Worm (Caenorhabditis elegans) whole organism, early embryonic: ENCODE data around the gene col-143.

Experiments used
- B0310.2 ChIP-seq: sonication (generic microtip); optimal IDR thresholded peaks from 2 replicates; lab custom pipeline; 2016; ENCODE audit warnings: mild to moderate bottlenecking, missing genetic modification characterization, missing compliant biosample characterization
- F13C5.2 ChIP-seq: sonication (generic microtip); optimal IDR thresholded peaks from 2 replicates; lab custom pipeline; 2017; ENCODE audit warnings: mild to moderate bottlenecking, missing genetic modification characterization, inconsistent platforms, missing compliant biosample characterization
- aly-1 ChIP-seq: sonication (generic microtip); optimal IDR thresholded peaks from 2 replicates; lab custom pipeline; 2016; ENCODE audit warnings: missing genetic modification characterization, missing compliant biosample characterization
- ama-1 ChIP-seq: fragments of 150-350 bp; optimal IDR thresholded peaks from 2 replicates; lab custom pipeline; 2014
- ceh-13 ChIP-seq: fragments of 200-800 bp; sonication (Bioruptor generic); optimal IDR thresholded peaks from 2 replicates; lab custom pipeline; 2018; ENCODE audit warnings: mild to moderate bottlenecking, missing genetic modification characterization, missing compliant biosample characterization
- ceh-36 ChIP-seq: sonication (generic microtip); optimal IDR thresholded peaks from 2 replicates; lab custom pipeline; 2016; ENCODE audit warnings: missing genetic modification characterization, inconsistent platforms, missing compliant biosample characterization
- ets-7 ChIP-seq: sonication (generic microtip); optimal IDR thresholded peaks from 2 replicates; lab custom pipeline; 2016; ENCODE audit warnings: missing genotype, missing genetic modification characterization, missing compliant biosample characterization
- flt-1 ChIP-seq: fragments of 200-800 bp; sonication (Bioruptor generic); IDR thresholded peaks from 2 replicates; pipeline ENCODE4 v1.3.6; 2022; ENCODE audit warnings: missing genetic modification characterization, missing compliant biosample characterization
- hmbx-1 ChIP-seq: sonication (generic microtip); optimal IDR thresholded peaks from 2 replicates; lab custom pipeline; 2016; ENCODE audit warnings: mild to moderate bottlenecking, missing genetic modification characterization, missing compliant biosample characterization
- hmg-4 ChIP-seq: fragments of 200-800 bp; sonication (Bioruptor generic); optimal IDR thresholded peaks from 2 replicates; lab custom pipeline; 2018; ENCODE audit warnings: mild to moderate bottlenecking, missing genetic modification characterization, missing compliant biosample characterization
- hnd-1 ChIP-seq: sonication (generic microtip); optimal IDR thresholded peaks from 2 replicates; lab custom pipeline; 2016; ENCODE audit warnings: missing genetic modification characterization, missing compliant biosample characterization
- pes-1 ChIP-seq: fragments of 200-800 bp; sonication (Bioruptor generic); IDR thresholded peaks from 2 replicates; pipeline ENCODE4 v1.3.6; 2022; ENCODE audit warnings: missing genetic modification reagents, missing genetic modification characterization, missing compliant biosample characterization
- scrt-1 ChIP-seq: fragments of 200-800 bp; sonication (Bioruptor generic); IDR thresholded peaks from 2 replicates; pipeline ENCODE4 v1.3.6; 2022; ENCODE audit warnings: missing genetic modification characterization, missing compliant biosample characterization
- sea-1 ChIP-seq: fragments of 200-800 bp; sonication (Bioruptor generic); conservative IDR thresholded peaks from 2 replicates; pipeline ENCODE4 v1.3.6; 2022; ENCODE audit warnings: missing genetic modification characterization, missing compliant biosample characterization
- tbx-11 ChIP-seq: fragments of 200-800 bp; sonication (Bioruptor generic); IDR thresholded peaks from 2 replicates; pipeline ENCODE4 v1.3.6; 2022; ENCODE audit warnings: missing genetic modification characterization, missing compliant biosample characterization
- tbx-37 ChIP-seq: fragments of 200-800 bp; sonication (Bioruptor generic); conservative IDR thresholded peaks from 2 replicates; pipeline ENCODE4 v1.3.6; 2022; ENCODE audit warnings: missing genetic modification reagents, missing genetic modification characterization, missing compliant biosample characterization
- tra-4 ChIP-seq: sonication (generic microtip); optimal IDR thresholded peaks from 2 replicates; lab custom pipeline; 2017; ENCODE audit warnings: missing genetic modification characterization, missing compliant biosample characterization

The col-143 gene

ce11 chrV:6835242-6835641, at the start of gene col-143, which contains the start of gene T15B7.14:
Gene col-143 (plus strand): TSS chrV:6835635.
Gene T15B7.14 (minus strand): TSS chrV:6835342.
- no peak for TF ChIP-seq hnd-1 (tag; lab: Kevin White, UChicago)
- TF ChIP-seq hmbx-1 = no peak
- no peak for TF ChIP-seq tbx-11 (GFP tag; lab: Robert Waterston, UW)
- no peak for TF ChIP-seq hmg-4 (GFP tag; lab: Kevin White, UChicago)
- no peak for TF ChIP-seq flt-1 (GFP tag; lab: Robert Waterston, UW)
- no peak for TF ChIP-seq tra-4 (tag; lab: Kevin White, UChicago)
- TF ChIP-seq ets-7 = no peak
- no peak for TF ChIP-seq aly-1
- no peak for TF ChIP-seq scrt-1 (GFP tag; lab: Robert Waterston, UW)
- TF ChIP-seq pes-1 (GFP tag; lab: Robert Waterston, UW) = no peak
- no peak for TF ChIP-seq ama-1 (lab: Kevin White, UChicago)
- no peak for TF ChIP-seq F13C5.2 (tag; lab: Kevin White, UChicago)
- TF ChIP-seq sea-1 (GFP tag; lab: Robert Waterston, UW) = no peak
- TF ChIP-seq B0310.2 (tag; lab: Kevin White, UChicago) = no peak

ce11 chrV:6787906-6788430, 47.5 kb upstream of the col-143 start, which contains the start of gene ZC404.2:
Gene ZC404.2 (plus strand): TSS chrV:6787952.
- 0 out of 2 replicates have a peak, but pooled peaks have one; percentile 13 for TF ChIP-seq scrt-1 (GFP tag; lab: Robert Waterston, UW)
- TF ChIP-seq flt-1 (GFP tag; lab: Robert Waterston, UW) = no peak
- TF ChIP-seq pes-1 (GFP tag; lab: Robert Waterston, UW) = no peak
- no peak for TF ChIP-seq ets-7
- peak; percentile 69 for TF ChIP-seq ama-1 (lab: Kevin White, UChicago)

ce11 chrV:6792565-6792964, 42.9 kb upstream of the col-143 start, which contains the start of gene gck-2:
Gene gck-2 (minus strand): TSS chrV:6792665.
- no peak for TF ChIP-seq scrt-1 (GFP tag; lab: Robert Waterston, UW)
- TF ChIP-seq pes-1 (GFP tag; lab: Robert Waterston, UW) = no peak
- TF ChIP-seq hmg-4 (GFP tag; lab: Kevin White, UChicago) = no peak
- TF ChIP-seq flt-1 (GFP tag; lab: Robert Waterston, UW) = no peak
- TF ChIP-seq tra-4 (tag; lab: Kevin White, UChicago) = no peak
- TF ChIP-seq aly-1 = no peak
- TF ChIP-seq ets-7 = no peak
- TF ChIP-seq ama-1 (lab: Kevin White, UChicago) = no peak

ce11 chrV:6792973-6793372, 42.5 kb upstream of the col-143 start:
- TF ChIP-seq hnd-1 (tag; lab: Kevin White, UChicago) = no peak
- TF ChIP-seq ets-7 = no peak
- TF ChIP-seq flt-1 (GFP tag; lab: Robert Waterston, UW) = no peak
- no peak for TF ChIP-seq ceh-36
- TF ChIP-seq sea-1 (GFP tag; lab: Robert Waterston, UW) = no peak
- TF ChIP-seq tbx-37 (GFP tag; lab: Robert Waterston, UW) = no peak
- TF ChIP-seq ceh-13 = no peak
- TF ChIP-seq F13C5.2 (tag; lab: Kevin White, UChicago) = no peak
- TF ChIP-seq hmbx-1 = no peak
- no peak for TF ChIP-seq tra-4 (tag; lab: Kevin White, UChicago)
- no peak for TF ChIP-seq hmg-4 (GFP tag; lab: Kevin White, UChicago)

- TF ChIP-seq B0310.2 (tag; lab: Kevin White, UChicago) (no peak), ceh-36 (no peak), hnd-1 (tag; lab: Kevin White, UChicago) (no peak), flt-1 (GFP tag; lab: Robert Waterston, UW) (no peak), tra-4 (tag; lab: Kevin White, UChicago) (no peak), ama-1 (lab: Kevin White, UChicago) (no peak), ets-7 (no peak), hmbx-1 (no peak), pes-1 (GFP tag; lab: Robert Waterston, UW) (no peak), F13C5.2 (tag; lab: Kevin White, UChicago) (no peak), tbx-37 (GFP tag; lab: Robert Waterston, UW) (no peak), scrt-1 (GFP tag; lab: Robert Waterston, UW) (no peak), tbx-11 (GFP tag; lab: Robert Waterston, UW) (no peak), aly-1 (no peak)
These were observed 41.6 kb upstream of the col-143 start, which contains the start of gene ZC404.1 for ce11 chrV:6793744-6794239. Gene ZC404.1 (plus strand): TSS chrV:6794189.

- no peak for TF ChIP-seq ceh-13
- no peak for TF ChIP-seq F13C5.2 (tag; lab: Kevin White, UChicago)
- TF ChIP-seq pes-1 (GFP tag; lab: Robert Waterston, UW) = no peak
- no peak for TF ChIP-seq ama-1 (lab: Kevin White, UChicago)
- no peak for TF ChIP-seq tra-4 (tag; lab: Kevin White, UChicago)
- no peak for TF ChIP-seq tbx-11 (GFP tag; lab: Robert Waterston, UW)
- TF ChIP-seq aly-1 = no peak
- TF ChIP-seq tbx-37 (GFP tag; lab: Robert Waterston, UW) = no peak
- TF ChIP-seq ets-7 = no peak
- TF ChIP-seq sea-1 (GFP tag; lab: Robert Waterston, UW) = no peak
- TF ChIP-seq hnd-1 (tag; lab: Kevin White, UChicago) = no peak
- TF ChIP-seq hmbx-1 = no peak
- TF ChIP-seq ceh-36 = no peak
These were observed 39.2 kb upstream of the col-143 start for ce11 chrV:6796264-6796663.

ce11 chrV:6796894-6797293, 38.5 kb upstream of the col-143 start:
- TF ChIP-seq scrt-1 (GFP tag; lab: Robert Waterston, UW) = no peak

ce11 chrV:6799564-6799963, 35.9 kb upstream of the col-143 start, which contains the start of gene dmsr-9:
Gene dmsr-9 (minus strand): TSS chrV:6799664.
- TF ChIP-seq B0310.2 (tag; lab: Kevin White, UChicago) (no peak), hmg-4 (GFP tag; lab: Kevin White, UChicago) (no peak), hmbx-1 (no peak), aly-1 (no peak), sea-1 (GFP tag; lab: Robert Waterston, UW) (no peak), scrt-1 (GFP tag; lab: Robert Waterston, UW) (no peak), tbx-11 (GFP tag; lab: Robert Waterston, UW) (no peak), flt-1 (GFP tag; lab: Robert Waterston, UW) (no peak), tra-4 (tag; lab: Kevin White, UChicago) (no peak), hnd-1 (tag; lab: Kevin White, UChicago) (no peak), ceh-36 (no peak), ceh-13 (no peak)
